Fruit fly (Drosophila melanogaster) whole organism, embryonic: ENCODE data around the gene Pex11c.

Experiments
- Atf3 ChIP-seq: fragments of 200-800 bp; sonication (Bioruptor generic); optimal IDR thresholded peaks from 3 replicates; lab custom pipeline; 2016; ENCODE audit warnings: missing biosample characterization, missing genetic modification characterization
- B-H1 ChIP-seq: fragments of 200-800 bp; sonication (Bioruptor generic); IDR thresholded peaks from 3 replicates; pipeline ENCODE4 v1.3.6; 2022; ENCODE audit warnings: missing biosample characterization, missing genetic modification characterization
- CG10274 ChIP-seq: fragments of 200-800 bp; sonication (Bioruptor generic); optimal IDR thresholded peaks from 3 replicates; lab custom pipeline; 2017; ENCODE audit warnings: missing biosample characterization, mild to moderate bottlenecking, missing genetic modification characterization
- CG10654 ChIP-seq: fragments of 200-800 bp; sonication (Bioruptor generic); optimal IDR thresholded peaks from 2 replicates; lab custom pipeline; 2016; ENCODE audit warnings: missing biosample characterization, missing genetic modification characterization
- CG11696 ChIP-seq: fragments of 200-800 bp; sonication (Bioruptor generic); IDR thresholded peaks from 2 replicates; pipeline ENCODE4 v1.3.6; 2022; ENCODE audit warnings: missing biosample characterization, missing genetic modification characterization
- CG12744 ChIP-seq: fragments of 200-800 bp; sonication (Bioruptor generic); optimal IDR thresholded peaks from 2 replicates; lab custom pipeline; 2016; ENCODE audit warnings: missing biosample characterization, missing genetic modification characterization
- CG12942 ChIP-seq: fragments of 200-800 bp; sonication (Bioruptor generic); optimal IDR thresholded peaks from 3 replicates; lab custom pipeline; 2016; ENCODE audit warnings: missing biosample characterization, missing genetic modification characterization
- CG13424 ChIP-seq: fragments of 200-800 bp; sonication (Bioruptor generic); optimal IDR thresholded peaks from 2 replicates; lab custom pipeline; 2019; ENCODE audit warnings: missing biosample characterization, mild to moderate bottlenecking, missing genetic modification characterization, moderate library complexity
- CG14014 ChIP-seq: fragments of 200-800 bp; sonication (Bioruptor generic); IDR thresholded peaks from 2 replicates; pipeline ENCODE4 v1.3.6; 2022; ENCODE audit warnings: missing biosample characterization, missing genetic modification characterization
- CG14050 ChIP-seq: fragments of 200-800 bp; sonication (Bioruptor generic); IDR thresholded peaks from 3 replicates; pipeline ENCODE4 v1.3.6; 2022; ENCODE audit warnings: missing biosample characterization, missing genetic modification characterization
- CG17385 ChIP-seq: fragments of 200-800 bp; sonication (Bioruptor generic); optimal IDR thresholded peaks from 3 replicates; lab custom pipeline; 2018; ENCODE audit warnings: missing biosample characterization, mild to moderate bottlenecking, missing genetic modification characterization
- CG2889 ChIP-seq: fragments of 200-800 bp; sonication (Bioruptor generic); IDR thresholded peaks from 3 replicates; pipeline ENCODE4 v1.3.6; 2022; ENCODE audit warnings: missing biosample characterization, missing genetic modification characterization
- CG31388 ChIP-seq: fragments of 200-800 bp; sonication (Bioruptor generic); optimal IDR thresholded peaks from 2 replicates; lab custom pipeline; 2016; ENCODE audit warnings: missing biosample characterization, missing genetic modification characterization
- CG4282 ChIP-seq: fragments of 200-800 bp; sonication (Bioruptor generic); optimal IDR thresholded peaks from 2 replicates; lab custom pipeline; 2016; ENCODE audit warnings: missing biosample characterization, missing genetic modification characterization
- CG5953 ChIP-seq: fragments of 200-800 bp; sonication (Bioruptor generic); IDR thresholded peaks from 2 replicates; pipeline ENCODE4 v1.3.6; 2022; ENCODE audit warnings: missing biosample characterization, missing genetic modification characterization
- CG6254 ChIP-seq: fragments of 200-800 bp; sonication (Bioruptor generic); optimal IDR thresholded peaks from 3 replicates; lab custom pipeline; 2017; ENCODE audit warnings: mild to moderate bottlenecking, missing biosample characterization, missing genetic modification reagents, missing genetic modification characterization
- CG6765 ChIP-seq: fragments of 200-800 bp; sonication (Bioruptor generic); optimal IDR thresholded peaks from 3 replicates; lab custom pipeline; 2017; ENCODE audit warnings: missing biosample characterization, mild to moderate bottlenecking, missing genetic modification characterization
- CG9437 ChIP-seq: fragments of 200-800 bp; sonication (Bioruptor generic); optimal IDR thresholded peaks from 2 replicates; lab custom pipeline; 2018; ENCODE audit warnings: missing biosample characterization, mild to moderate bottlenecking, missing genetic modification characterization
- CkIIα-i1 ChIP-seq: fragments of 200-800 bp; sonication (Bioruptor generic); IDR thresholded peaks from 2 replicates; pipeline ENCODE4 v1.3.6; 2022; ENCODE audit warnings: missing biosample characterization, missing genetic modification characterization
- Dp ChIP-seq: fragments of 200-800 bp; sonication (Bioruptor generic); optimal IDR thresholded peaks from 2 replicates; lab custom pipeline; 2018; ENCODE audit warnings: missing biosample characterization, mild to moderate bottlenecking, missing genetic modification characterization, moderate library complexity
- Fer1 ChIP-seq: fragments of 200-800 bp; sonication (Bioruptor generic); optimal IDR thresholded peaks from 2 replicates; lab custom pipeline; 2017; ENCODE audit warnings: missing biosample characterization, mild to moderate bottlenecking, missing genetic modification characterization
- GATAe ChIP-seq: fragments of 200-800 bp; sonication (Bioruptor generic); conservative IDR thresholded peaks from 2 replicates; pipeline ENCODE4 v1.3.6; 2022; ENCODE audit warnings: missing biosample characterization, missing genetic modification characterization
- HHEX ChIP-seq: fragments of 200-800 bp; sonication (Bioruptor generic); optimal IDR thresholded peaks from 3 replicates; lab custom pipeline; 2017; ENCODE audit warnings: missing biosample characterization, mild to moderate bottlenecking, missing genetic modification characterization, missing genetic modification reagents
- Hr78 ChIP-seq, 2 experiments: fragments of 200-800 bp in 1 of 2; fragments of >200 bp in 1 of 2; sonication (Bioruptor generic) in 1 of 2; optimal IDR thresholded peaks; 2 replicates each; lab custom pipeline; 2017 to 2019; ENCODE audit warnings: missing biosample characterization in 2 of 2, missing genetic modification characterization in 2 of 2, mild to moderate bottlenecking in 1 of 2, moderate library complexity in 1 of 2
- Hsf ChIP-seq: fragments of 200-800 bp; sonication (Bioruptor generic); optimal IDR thresholded peaks from 3 replicates; lab custom pipeline; 2016; ENCODE audit warnings: missing biosample characterization, missing genetic modification characterization
- MTF-1 ChIP-seq: fragments of 200-800 bp; sonication (Bioruptor generic); optimal IDR thresholded peaks from 2 replicates; lab custom pipeline; 2018; ENCODE audit warnings: missing biosample characterization, mild to moderate bottlenecking, missing genetic modification characterization, borderline replicate concordance
- Meics ChIP-seq: fragments of 200-800 bp; sonication (Bioruptor generic); optimal IDR thresholded peaks from 2 replicates; lab custom pipeline; 2017; ENCODE audit warnings: missing biosample characterization, mild to moderate bottlenecking, missing genetic modification characterization
- PHDP ChIP-seq: fragments of 200-800 bp; sonication (Bioruptor generic); optimal IDR thresholded peaks from 3 replicates; lab custom pipeline; 2018; ENCODE audit warnings: missing biosample characterization, mild to moderate bottlenecking, missing genetic modification characterization, moderate library complexity
- Scr ChIP-seq: fragments of 200-800 bp; sonication (Bioruptor generic); IDR thresholded peaks from 2 replicates; pipeline ENCODE4 v1.3.6; 2022; ENCODE audit warnings: missing biosample characterization, missing genetic modification characterization; ENCODE audit not compliant: partially characterized antibody
- Vsx1 ChIP-seq: fragments of 200-800 bp; sonication (Bioruptor generic); optimal IDR thresholded peaks from 2 replicates; lab custom pipeline; 2017; ENCODE audit warnings: missing biosample characterization, mild to moderate bottlenecking, missing genetic modification characterization, missing genetic modification reagents
- amos ChIP-seq: fragments of 200-800 bp; sonication (Bioruptor generic); IDR thresholded peaks from 2 replicates; pipeline ENCODE4 v1.3.6; 2022; ENCODE audit warnings: missing biosample characterization, missing genetic modification characterization; ENCODE audit not compliant: partially characterized antibody
- crc ChIP-seq: fragments of 200-800 bp; sonication (Bioruptor generic); optimal IDR thresholded peaks from 2 replicates; lab custom pipeline; 2016; ENCODE audit warnings: missing biosample characterization, missing genetic modification characterization
- crol ChIP-seq: fragments of 200-800 bp; sonication (Bioruptor generic); IDR thresholded peaks from 2 replicates; pipeline ENCODE4 v1.3.6; 2022; ENCODE audit warnings: missing biosample characterization, missing genetic modification characterization
- dan ChIP-seq: fragments of 200-800 bp; sonication (Bioruptor generic); IDR thresholded peaks from 2 replicates; pipeline ENCODE4 v1.3.6; 2022; ENCODE audit warnings: missing biosample characterization, missing genetic modification characterization
- dm ChIP-seq: fragments of 200-800 bp; sonication (Bioruptor generic); optimal IDR thresholded peaks from 3 replicates; lab custom pipeline; 2016; ENCODE audit warnings: missing biosample characterization, missing genetic modification characterization
- dmrt99B ChIP-seq: fragments of 200-800 bp; sonication (Bioruptor generic); optimal IDR thresholded peaks from 2 replicates; lab custom pipeline; 2018; ENCODE audit warnings: missing biosample characterization, mild to moderate bottlenecking, missing genetic modification characterization, moderate library complexity
- en ChIP-seq: fragments of 200-800 bp; sonication (Bioruptor generic); optimal IDR thresholded peaks from 2 replicates; lab custom pipeline; 2016; ENCODE audit warnings: missing biosample characterization, missing genetic modification characterization
- fd3F ChIP-seq: fragments of 200-800 bp; sonication (Bioruptor generic); optimal IDR thresholded peaks from 2 replicates; lab custom pipeline; 2018; ENCODE audit warnings: missing biosample characterization, mild to moderate bottlenecking, missing genetic modification characterization, moderate library complexity
- fd96Cb ChIP-seq: fragments of 200-800 bp; sonication (Bioruptor generic); optimal IDR thresholded peaks from 2 replicates; lab custom pipeline; 2018; ENCODE audit warnings: missing biosample characterization, mild to moderate bottlenecking, missing genetic modification characterization, moderate library complexity
- insv ChIP-seq, 2 experiments: fragments of 200-800 bp; sonication (Bioruptor generic); optimal IDR thresholded peaks; 3 replicates each; lab custom pipeline; 2016 to 2018; ENCODE audit warnings: missing biosample characterization in 2 of 2, missing genetic modification characterization in 2 of 2
- jigr1 ChIP-seq: fragments of 200-800 bp; sonication (Bioruptor generic); IDR thresholded peaks from 3 replicates; pipeline ENCODE4 v1.3.6; 2022; ENCODE audit warnings: missing biosample characterization, missing genetic modification characterization
- mirr ChIP-seq: fragments of 200-800 bp; sonication (Bioruptor generic); optimal IDR thresholded peaks from 3 replicates; lab custom pipeline; 2018; ENCODE audit warnings: missing biosample characterization, mild to moderate bottlenecking, missing genetic modification characterization
- odd ChIP-seq: fragments of 200-800 bp; sonication (Bioruptor generic); optimal IDR thresholded peaks from 2 replicates; lab custom pipeline; 2017; ENCODE audit warnings: missing biosample characterization, mild to moderate bottlenecking, missing genetic modification characterization
- p53 ChIP-seq: fragments of 200-800 bp; sonication (Bioruptor generic); optimal IDR thresholded peaks from 2 replicates; lab custom pipeline; 2016; ENCODE audit warnings: missing biosample characterization, missing genetic modification characterization
- repo ChIP-seq: fragments of 200-800 bp; sonication (Bioruptor generic); optimal IDR thresholded peaks from 2 replicates; lab custom pipeline; 2016; ENCODE audit warnings: missing biosample characterization, missing genetic modification characterization
- sim ChIP-seq: fragments of 200-800 bp; sonication (Bioruptor generic); IDR thresholded peaks from 2 replicates; pipeline ENCODE4 v1.3.6; 2022; ENCODE audit warnings: missing biosample characterization, missing genetic modification characterization
- slbo ChIP-seq: fragments of 200-800 bp; sonication (Bioruptor generic); IDR thresholded peaks from 2 replicates; pipeline ENCODE4 v1.3.6; 2022; ENCODE audit warnings: missing biosample characterization, missing genetic modification characterization
- stc ChIP-seq: fragments of 200-800 bp; sonication (Bioruptor generic); IDR thresholded peaks from 2 replicates; pipeline ENCODE4 v1.3.6; 2022; ENCODE audit warnings: missing biosample characterization, missing genetic modification characterization
- twi ChIP-seq: fragments of 200-800 bp; optimal IDR thresholded peaks from 2 replicates; lab custom pipeline; 2019; ENCODE audit warnings: missing biosample characterization, mild to moderate bottlenecking, missing genetic modification characterization, moderate library complexity
- vvl ChIP-seq: fragments of 200-800 bp; sonication (Bioruptor generic); IDR thresholded peaks from 2 replicates; pipeline ENCODE4 v1.3.6; 2022; ENCODE audit warnings: missing biosample characterization, missing genetic modification characterization
- wek ChIP-seq: fragments of 200-800 bp; sonication (Bioruptor generic); optimal IDR thresholded peaks from 3 replicates; lab custom pipeline; 2018; ENCODE audit warnings: missing biosample characterization, mild to moderate bottlenecking, missing genetic modification characterization, moderate library complexity

The Pex11c gene

DNA sequence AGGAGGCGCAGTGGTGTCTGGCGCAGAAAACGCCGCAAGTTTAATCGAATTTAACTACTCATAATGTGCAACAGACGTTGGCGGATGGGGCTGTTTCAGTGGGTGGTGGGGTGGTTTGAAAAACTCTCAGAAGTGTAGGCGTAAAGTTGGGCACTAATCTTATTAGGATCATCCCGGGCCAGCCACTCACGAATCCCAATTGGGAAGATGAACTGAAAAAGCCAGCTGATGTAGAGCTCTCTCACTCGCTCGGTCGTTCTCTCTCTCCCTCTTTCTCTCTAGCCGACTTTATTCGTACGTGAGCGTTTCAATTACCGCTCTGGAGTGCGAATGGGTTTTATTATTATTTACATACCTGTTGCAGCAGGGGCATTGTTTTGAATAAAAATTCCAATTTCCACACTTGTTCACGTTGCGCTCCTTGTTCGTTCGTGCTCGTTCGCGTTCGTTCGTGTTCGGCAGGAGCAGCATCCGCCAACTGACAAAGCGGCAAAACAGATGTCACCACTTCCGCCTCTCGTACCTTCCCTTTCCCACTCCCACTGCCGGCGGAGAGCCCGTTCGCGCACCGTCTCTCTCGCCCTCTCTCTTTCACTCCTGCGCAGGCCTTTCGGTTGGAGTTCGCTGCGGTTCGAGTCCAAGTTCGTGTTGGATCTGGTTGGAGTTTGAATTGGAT is 20.7 kb downstream of the Pex11c start (continued):
- TF ChIP-seq sim (GFP tag; lab: Robert Waterston, UW): no peak
- no peak for TF ChIP-seq slbo (GFP tag; lab: Robert Waterston, UW)
- TF ChIP-seq CG13424 (tag; lab: Kevin White, UChicago): no peak
- no peak for TF ChIP-seq CkIIα-i1 (GFP tag; lab: Robert Waterston, UW)
- no peak for TF ChIP-seq fd96Cb (tag; lab: Kevin White, UChicago)
- TF ChIP-seq CG31388 (GFP tag; lab: Kevin White, UChicago): no peak
- no peak for TF ChIP-seq CG5953 (GFP tag; lab: Robert Waterston, UW)
- no peak for TF ChIP-seq CG10654 (GFP tag; lab: Kevin White, UChicago)
- peak; percentile 67 for TF ChIP-seq twi (tag; lab: Kevin White, UChicago)
- no peak for TF ChIP-seq CG17385 (GFP tag; lab: Kevin White, UChicago)
- no peak for TF ChIP-seq jigr1 (GFP tag; lab: Robert Waterston, UW)
- no peak for TF ChIP-seq CG9437 (GFP tag; lab: Kevin White, UChicago)
- TF ChIP-seq stc (GFP tag; lab: Robert Waterston, UW): no peak
- TF ChIP-seq PHDP (tag; lab: Kevin White, UChicago): no peak
- no peak for TF ChIP-seq Meics (GFP tag; lab: Kevin White, UChicago)
- TF ChIP-seq MTF-1 (GFP tag; lab: Kevin White, UChicago): no peak
- no peak for TF ChIP-seq CG6254 (GFP tag; lab: Kevin White, UChicago)
- no peak for TF ChIP-seq CG12744
- TF ChIP-seq Vsx1 (GFP tag; lab: Kevin White, UChicago): no peak
- TF ChIP-seq B-H1 (GFP tag; lab: Robert Waterston, UW): no peak
- no peak for TF ChIP-seq CG2889
- no peak for TF ChIP-seq en
- peak; percentile 96 for TF ChIP-seq p53 (GFP tag; lab: Kevin White, UChicago)
- no peak for TF ChIP-seq Fer1
- TF ChIP-seq odd (GFP tag; lab: Kevin White, UChicago): no peak
- no peak for TF ChIP-seq HHEX
- no peak for TF ChIP-seq dm (GFP tag; lab: Kevin White, UChicago)
- no peak for TF ChIP-seq mirr
- TF ChIP-seq CG11696 (GFP tag; lab: Robert Waterston, UW): no peak
- no peak for TF ChIP-seq Atf3 (GFP tag; lab: Kevin White, UChicago)
- TF ChIP-seq crc (GFP tag; lab: Kevin White, UChicago): no peak
- peak; percentile 31; the same call in 1 of the 2 replicates for TF ChIP-seq crol (GFP tag; lab: Robert Waterston, UW)
- peak; percentile 2 to 85 for TF ChIP-seq insv (GFP tag; optimal IDR thresholded peaks at IDR 0.05; lab: Kevin White, UChicago)
- TF ChIP-seq dmrt99B (tag; lab: Kevin White, UChicago): no peak
- TF ChIP-seq GATAe (GFP tag; lab: Robert Waterston, UW): no peak
- no peak for TF ChIP-seq CG14014 (GFP tag; lab: Robert Waterston, UW)
- TF ChIP-seq CG14050 (GFP tag; lab: Robert Waterston, UW): no peak
- no peak for TF ChIP-seq dan
- no peak for TF ChIP-seq CG4282
- no peak for TF ChIP-seq CG12942
- no peak for TF ChIP-seq Hr78 (GFP tag; optimal IDR thresholded peaks at IDR 0.05; lab: Kevin White, UChicago)
- no peak for TF ChIP-seq Dp (GFP tag; lab: Kevin White, UChicago)
- TF ChIP-seq fd3F (GFP tag; lab: Kevin White, UChicago): no peak
- no peak for TF ChIP-seq amos (GFP tag; lab: Robert Waterston, UW)
- no peak for TF ChIP-seq vvl (GFP tag; lab: Robert Waterston, UW)
- no peak for TF ChIP-seq Scr
- no peak for TF ChIP-seq Hsf (GFP tag; lab: Kevin White, UChicago)
- no peak for TF ChIP-seq CG6765
- no peak for TF ChIP-seq CG10274 (GFP tag; lab: Kevin White, UChicago)
- TF ChIP-seq repo: no peak
- TF ChIP-seq wek (GFP tag; lab: Kevin White, UChicago): no peak
